Fruit fly (Drosophila melanogaster): ENCODE results near the gene CG13893.
A peak's percentile ranks its signal among the peaks of the same experiment; 100 is the strongest.

CG13893 gene

DNA sequence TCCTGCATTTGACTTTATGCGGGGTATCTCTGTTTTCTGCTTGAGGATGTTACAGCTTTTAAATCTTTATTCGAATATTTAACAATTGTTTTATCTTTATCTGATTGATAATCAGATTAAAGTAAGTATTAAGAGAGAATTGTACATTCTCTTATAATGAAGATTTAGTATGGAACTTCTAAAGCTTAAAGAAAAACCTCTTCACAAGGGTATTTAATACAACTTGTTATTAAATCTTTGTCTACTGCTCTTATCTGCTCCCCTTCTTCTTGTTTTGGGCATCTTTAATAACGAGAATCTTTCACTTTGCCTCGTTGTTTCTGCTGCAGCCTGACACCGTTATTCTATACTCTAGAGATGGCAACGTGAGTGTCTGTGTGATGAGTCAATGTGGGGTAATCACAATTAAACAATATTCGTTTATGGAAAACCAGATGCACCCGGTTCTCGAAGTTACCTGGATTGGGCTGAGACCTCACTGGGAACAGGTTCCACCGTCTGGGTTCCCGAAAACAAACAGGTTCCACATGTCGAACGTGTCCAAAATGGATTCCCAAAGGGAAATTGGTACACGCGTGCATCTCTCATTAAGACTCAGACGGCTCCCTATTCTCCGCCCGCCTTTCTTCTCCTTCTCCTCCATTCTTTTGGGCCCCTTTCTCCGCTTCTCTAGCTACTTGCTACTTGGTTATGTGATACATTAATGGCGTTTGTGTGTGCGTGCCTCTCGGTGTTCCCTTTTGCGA is 53.6 kb downstream of the CG13893 start (continued):
- TF ChIP-seq pdm3 (GFP tag; optimal IDR thresholded peaks at IDR 0.05): peak; percentile 71
- no peak for TF ChIP-seq Eip93F (GFP tag; optimal IDR thresholded peaks at IDR 0.05)
- peak; percentile 71 for TF ChIP-seq lz (GFP tag; optimal IDR thresholded peaks at IDR 0.05)
- peak; percentile 70 for TF ChIP-seq CG34406 (GFP tag; optimal IDR thresholded peaks at IDR 0.05)
- peak; percentile 59 for TF ChIP-seq CG11902 (GFP tag; optimal IDR thresholded peaks at IDR 0.05)
- peak; percentile 38; the same call in 1 of the 3 replicates for TF ChIP-seq eg (GFP tag; IDR thresholded peaks at IDR 0.05)
- peak; percentile 60 for TF ChIP-seq spab (GFP tag; optimal IDR thresholded peaks at IDR 0.05)
- TF ChIP-seq Lpt (GFP tag; optimal IDR thresholded peaks at IDR 0.05): peak; percentile 40
- peak; percentile 68 for TF ChIP-seq OdsH (GFP tag; optimal IDR thresholded peaks at IDR 0.05)
- peak; percentile 50 for TF ChIP-seq CG8319 (GFP tag; optimal IDR thresholded peaks at IDR 0.05)

Data from whole organism, prepupa.